Fruit fly (Drosophila melanogaster): ENCODE measurements around the gene Oat.
A peak's percentile ranks its signal among the peaks of the same experiment; 100 is the strongest.

Gene Oat

DNA sequence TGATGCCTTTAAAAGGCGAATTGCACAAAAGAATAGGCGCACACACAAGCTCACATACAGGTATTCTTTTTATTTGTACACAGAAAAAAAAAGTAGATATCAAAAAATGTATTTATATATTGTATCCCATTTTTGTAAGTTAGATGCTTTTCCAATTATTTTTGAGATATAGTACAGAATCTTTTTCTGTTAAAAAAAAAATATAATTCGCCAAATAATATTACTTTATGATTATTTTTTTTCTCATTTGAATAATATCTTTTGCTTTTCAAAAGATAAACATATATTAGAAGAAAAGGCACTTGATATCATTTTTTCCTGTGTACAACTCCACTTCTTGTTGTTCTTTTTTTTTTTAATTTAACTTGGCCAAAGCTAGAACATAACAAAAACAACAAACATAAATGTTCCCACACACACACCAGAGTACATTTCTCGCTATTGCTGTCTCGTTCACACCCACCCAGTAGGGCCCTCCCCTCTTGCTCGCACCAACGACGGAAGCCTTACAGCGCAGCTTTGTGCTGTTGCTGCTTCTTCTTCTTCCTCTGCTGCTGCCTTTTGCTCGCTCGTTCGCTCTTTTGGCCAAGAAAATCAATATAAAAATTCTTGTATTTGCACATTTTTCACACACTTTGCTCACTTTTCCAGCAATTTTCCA lies 14.7 kb downstream of the Oat start (continued):
- TF ChIP-seq gsb-n (tag; optimal IDR thresholded peaks at IDR 0.05) (peak; percentile 83), hkb (optimal IDR thresholded peaks at IDR 0.05) (no peak), hkb (GFP tag; IDR thresholded peaks at IDR 0.05) (peak; percentile 54), lola (GFP tag; optimal IDR thresholded peaks at IDR 0.05) (peak in 2 of 3 experiments; percentile 17 to 73), gsb (GFP tag; IDR thresholded peaks at IDR 0.05) (no peak), hbn (GFP tag; IDR thresholded peaks at IDR 0.05; ENCODE audit: partially characterized antibody) (no peak), crol (GFP tag; IDR thresholded peaks at IDR 0.05) (peak; percentile 63), Dip2 (GFP tag; IDR thresholded peaks at IDR 0.05) (no peak), schlank (tag; optimal IDR thresholded peaks at IDR 0.05) (no peak), toy (GFP tag; IDR thresholded peaks at IDR 0.05) (peak; percentile 47; the same call in 1 of the 2 replicates), CG10959 (GFP tag; IDR thresholded peaks at IDR 0.05) (no peak), bigmax (GFP tag; optimal IDR thresholded peaks at IDR 0.05) (no peak), CG11398 (GFP tag; optimal IDR thresholded peaks at IDR 0.05) (no peak), CG4424 (GFP tag; optimal IDR thresholded peaks at IDR 0.05) (peak; percentile 79), Adf1 (GFP tag; IDR thresholded peaks at IDR 0.05) (peak; percentile 74), vvl (GFP tag; IDR thresholded peaks at IDR 0.05) (peak; percentile 78), yki (optimal IDR thresholded peaks at IDR 0.05) (no peak), sug (tag; optimal IDR thresholded peaks at IDR 0.05) (no peak), knrl (GFP tag; IDR thresholded peaks at IDR 0.05; ENCODE audit: partially characterized antibody) (no peak), nerfin-1 (tag; optimal IDR thresholded peaks at IDR 0.05) (peak; percentile 69), twi (tag; optimal IDR thresholded peaks at IDR 0.05) (peak; percentile 9), HmgD (GFP tag; optimal IDR thresholded peaks at IDR 0.05) (no peak), CG8944 (GFP tag; optimal IDR thresholded peaks at IDR 0.05) (no peak), shn (GFP tag; optimal IDR thresholded peaks at IDR 0.05) (no peak), Usf (GFP tag; optimal IDR thresholded peaks at IDR 0.05) (peak; percentile 4), CG6791 (GFP tag; IDR thresholded peaks at IDR 0.05; ENCODE audit: partially characterized antibody) (no peak), CG3838 (GFP tag; optimal IDR thresholded peaks at IDR 0.05) (no peak), CG13296 (GFP tag; optimal IDR thresholded peaks at IDR 0.05) (peak; percentile 81), bowl (GFP tag; IDR thresholded peaks at IDR 0.05) (no peak), CG8089 (GFP tag; optimal IDR thresholded peaks at IDR 0.05) (no peak), CTCF (GFP tag; optimal IDR thresholded peaks at IDR 0.05) (no peak), klu (GFP tag; IDR thresholded peaks at IDR 0.05) (no peak; the same call in 1 of the 2 replicates), sens (GFP tag) (no peak), Jarid2 (GFP tag; optimal IDR thresholded peaks at IDR 0.05) (no peak), trh (GFP tag; optimal IDR thresholded peaks at IDR 0.05) (no peak), CG16813 (GFP tag; IDR thresholded peaks at IDR 0.05; ENCODE audit: partially characterized antibody) (no peak), CG17361 (GFP tag; IDR thresholded peaks at IDR 0.05) (peak; percentile 96), pnt (GFP tag; optimal IDR thresholded peaks at IDR 0.05) (no peak), gcm2 (GFP tag; optimal IDR thresholded peaks at IDR 0.05) (no peak), jumu (GFP tag; optimal IDR thresholded peaks at IDR 0.05) (no peak), CG11696 (GFP tag; IDR thresholded peaks at IDR 0.05) (peak; percentile 49), HLHmδ (GFP tag; optimal IDR thresholded peaks at IDR 0.05) (no peak), CG4854 (GFP tag; optimal IDR thresholded peaks at IDR 0.05) (no peak), CG2116 (GFP tag; optimal IDR thresholded peaks at IDR 0.05) (no peak), Nf-YA (GFP tag; IDR thresholded peaks at IDR 0.05) (0 out of 2 replicates have a peak, but pooled peaks have one; percentile 39), Mes4 (GFP tag; optimal IDR thresholded peaks at IDR 0.05) (no peak), psq (GFP tag; optimal IDR thresholded peaks at IDR 0.05) (peak; percentile 85), CG5245 (GFP tag; optimal IDR thresholded peaks at IDR 0.05) (peak; percentile 29), Doc3 (GFP tag; IDR thresholded peaks at IDR 0.05; ENCODE audit: partially characterized antibody) (no peak), CG12071 (GFP tag; optimal IDR thresholded peaks at IDR 0.05) (no peak), disco-r (GFP tag; optimal IDR thresholded peaks at IDR 0.05) (no peak), Antp (GFP tag; optimal IDR thresholded peaks at IDR 0.05) (no peak)

All from whole organism, embryonic.